Worm (Caenorhabditis elegans): ENCODE data around the gene acdh-13.

The acdh-13 gene

DNA sequence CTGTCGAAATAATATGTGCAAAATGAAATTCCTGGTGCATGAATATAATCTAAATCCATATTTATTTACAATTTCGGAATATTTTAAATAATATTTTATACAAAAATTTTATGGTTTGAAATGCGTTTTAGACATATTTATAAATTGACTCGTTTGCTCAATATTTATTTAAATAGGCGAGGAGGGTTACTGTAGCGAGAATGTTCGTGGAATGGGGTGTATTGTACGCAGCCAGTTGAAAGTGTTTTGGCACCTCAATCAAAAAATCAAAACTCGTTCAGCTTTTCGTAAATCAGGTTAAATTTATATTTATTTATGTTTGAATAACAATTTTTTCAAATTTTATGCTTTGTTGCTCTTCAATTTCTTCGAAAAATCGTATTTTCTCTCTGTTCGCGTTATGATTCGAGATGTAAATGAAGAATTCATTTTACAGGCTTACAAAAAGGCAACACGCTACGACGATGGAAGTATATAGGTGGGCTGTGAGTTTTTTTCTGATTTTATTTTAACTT is 40.1 kb upstream of the acdh-13 start, which contains the start of gene hyl-1:
TSS of gene hyl-1 (plus strand) at position 465 of the 515 bp plus-strand sequence.
- TF ChIP-seq lin-54 (GFP tag; optimal IDR thresholded peaks at IDR 0.05) (peak; percentile 54), madf-6 (GFP tag; IDR thresholded peaks at IDR 0.05) (peak; percentile 35; the same call in 1 of the 2 replicates), sdz-38 (tag; optimal IDR thresholded peaks at IDR 0.05) (no peak), snpc-1.1 (tag; optimal IDR thresholded peaks at IDR 0.05; ENCODE audit: insufficient read depth) (no peak), mes-4 (tag; optimal IDR thresholded peaks at IDR 0.05) (no peak), hmg-1.2 (GFP tag; IDR thresholded peaks at IDR 0.05) (0 out of 2 replicates have a peak, but pooled peaks have one; percentile 6), chd-7 (tag; optimal IDR thresholded peaks at IDR 0.05) (no peak), nfya-1 (tag; optimal IDR thresholded peaks at IDR 0.05; ENCODE audit: borderline replicate concordance, insufficient read depth) (no peak), C17E4.6 (GFP tag; IDR thresholded peaks at IDR 0.05) (no peak), K12H6.12 (tag; optimal IDR thresholded peaks at IDR 0.05) (no peak), ztf-26 (tag; optimal IDR thresholded peaks at IDR 0.05) (no peak), cebp-2 (GFP tag; IDR thresholded peaks at IDR 0.05) (no peak), F39B2.1 (GFP tag; IDR thresholded peaks at IDR 0.05) (no peak), F33H1.4 (GFP tag; IDR thresholded peaks at IDR 0.05) (0 out of 2 replicates have a peak, but pooled peaks have one; percentile 9), B0336.3 (GFP tag; IDR thresholded peaks at IDR 0.05) (no peak), lsl-1 (GFP tag; optimal IDR thresholded peaks at IDR 0.05) (peak; percentile 71), lin-35 (GFP tag; optimal IDR thresholded peaks at IDR 0.05) (peak in 1 of 3 experiments; percentile 15), hsf-1 (GFP tag; IDR thresholded peaks at IDR 0.05) (no peak), zfh-2 (GFP tag; conservative IDR thresholded peaks at IDR 0.05) (no peak)

DNA sequence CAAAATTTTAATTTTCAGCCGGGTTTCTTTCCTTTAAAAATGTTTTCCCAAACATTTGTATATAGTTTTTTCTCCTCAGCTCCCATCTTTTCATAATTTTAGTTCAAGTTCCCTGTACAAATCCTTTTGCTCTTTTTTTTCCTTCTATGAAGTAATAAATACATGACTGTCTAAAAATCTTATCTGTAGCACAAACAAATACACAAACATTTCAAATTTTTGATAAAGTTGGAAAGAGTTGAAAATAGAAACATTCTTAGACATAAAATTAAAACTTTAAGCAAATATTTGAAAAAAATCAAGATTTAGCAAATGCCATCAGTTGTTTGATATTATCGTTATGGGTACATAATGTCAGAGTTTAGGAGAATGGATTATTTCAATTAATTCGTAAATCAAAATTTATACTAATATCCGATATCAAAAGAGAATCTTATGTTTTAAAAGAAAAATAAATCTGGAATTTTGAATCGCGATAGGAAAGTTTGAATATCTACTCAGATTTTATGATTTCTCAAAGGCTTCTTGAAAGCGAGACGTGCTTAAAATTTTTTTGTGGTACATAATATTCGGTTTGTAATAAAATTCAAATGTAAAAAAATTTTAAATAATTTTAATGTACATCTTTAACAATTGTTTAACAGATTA is 39.5 kb upstream of the acdh-13 start:
- TF ChIP-seq dpff-1 (tag; optimal IDR thresholded peaks at IDR 0.05) (peak; percentile 37), nfyb-1 (GFP tag; IDR thresholded peaks at IDR 0.05) (0 out of 2 replicates have a peak, but pooled peaks have one; percentile 36), repo-1 (tag; optimal IDR thresholded peaks at IDR 0.05) (peak; percentile 50), lin-40 (tag; optimal IDR thresholded peaks at IDR 0.05) (no peak), hsf-1 (GFP tag; IDR thresholded peaks at IDR 0.05) (no peak), snpc-4 (GFP tag; optimal IDR thresholded peaks at IDR 0.05) (no peak), snpc-4 (tag; optimal IDR thresholded peaks at IDR 0.05) (no peak), nhr-27 (tag; optimal IDR thresholded peaks at IDR 0.05) (no peak), C06A6.2 (GFP tag; conservative IDR thresholded peaks at IDR 0.05) (0 out of 2 replicates have a peak, but pooled peaks have one; percentile 19), B0336.3 (GFP tag; IDR thresholded peaks at IDR 0.05) (no peak), tlf-1 (GFP tag; optimal IDR thresholded peaks at IDR 0.05) (peak; percentile 26), ztf-28 (GFP tag; IDR thresholded peaks at IDR 0.05) (no peak), ztf-26 (tag; optimal IDR thresholded peaks at IDR 0.05) (no peak), ceh-100 (GFP tag; IDR thresholded peaks at IDR 0.05) (no peak), Y53G8AR.9 (GFP tag; conservative IDR thresholded peaks at IDR 0.05) (0 out of 2 replicates have a peak, but pooled peaks have one; percentile 56), F10E7.11 (tag; optimal IDR thresholded peaks at IDR 0.05) (no peak), nfya-2 (GFP tag; IDR thresholded peaks at IDR 0.05) (no peak), cebp-1 (GFP tag; IDR thresholded peaks at IDR 0.05) (no peak), cebp-1 (tag; optimal IDR thresholded peaks at IDR 0.05) (peak; percentile 11), ceh-91 (GFP tag; IDR thresholded peaks at IDR 0.05) (no peak)

Measured in whole organism, young adult.